Fruit fly (Drosophila melanogaster) whole organism, embryonic: Measurements from ENCODE around the gene Cep97.

Source experiments
- Abd-B ChIP-seq: fragments of 200-800 bp; sonication (Bioruptor generic); optimal IDR thresholded peaks from 2 replicates; lab custom pipeline; 2018; ENCODE audit warnings: missing biosample characterization, mild to moderate bottlenecking, missing genetic modification characterization, moderate library complexity
- CG10959 ChIP-seq: fragments of 200-800 bp; sonication (Bioruptor generic); IDR thresholded peaks from 2 replicates; pipeline ENCODE4 v1.3.6; 2022; ENCODE audit warnings: missing biosample characterization, missing genetic modification characterization
- CG11560 ChIP-seq: fragments of 200-800 bp; sonication (Bioruptor generic); IDR thresholded peaks from 3 replicates; pipeline ENCODE4 v1.3.6; 2022; ENCODE audit warnings: missing biosample characterization, missing genetic modification characterization
- CG12219 ChIP-seq: fragments of 200-800 bp; sonication (Bioruptor generic); optimal IDR thresholded peaks from 3 replicates; lab custom pipeline; 2018; ENCODE audit warnings: missing biosample characterization, mild to moderate bottlenecking, missing genetic modification characterization
- CG1233 ChIP-seq: fragments of 200-800 bp; sonication (Bioruptor generic); optimal IDR thresholded peaks from 4 replicates; lab custom pipeline; 2018; ENCODE audit warnings: missing biosample characterization, mild to moderate bottlenecking, missing genetic modification characterization
- CG14441 ChIP-seq: fragments of 200-800 bp; sonication (Bioruptor generic); IDR thresholded peaks from 2 replicates; pipeline ENCODE4 v1.3.6; 2022; ENCODE audit warnings: missing biosample characterization, missing genetic modification characterization
- CG15514 ChIP-seq: fragments of 200-800 bp; sonication (Bioruptor generic); optimal IDR thresholded peaks from 3 replicates; lab custom pipeline; 2017; ENCODE audit warnings: missing biosample characterization, missing genetic modification characterization, mild to moderate bottlenecking, moderate library complexity, missing genetic modification reagents
- CG18011 ChIP-seq: fragments of 200-800 bp; sonication (Bioruptor generic); optimal IDR thresholded peaks from 2 replicates; lab custom pipeline; 2017; ENCODE audit warnings: missing biosample characterization, missing genetic modification characterization, mild to moderate bottlenecking, moderate library complexity, missing genotype
- CG18262 ChIP-seq: fragments of 200-800 bp; optimal IDR thresholded peaks from 3 replicates; lab custom pipeline; 2019; ENCODE audit warnings: missing biosample characterization, mild to moderate bottlenecking, missing genetic modification characterization, moderate library complexity
- CG18599 ChIP-seq: fragments of 200-800 bp; sonication (Bioruptor generic); optimal IDR thresholded peaks from 3 replicates; lab custom pipeline; 2017; ENCODE audit warnings: missing biosample characterization, missing genetic modification characterization, mild to moderate bottlenecking, moderate library complexity, missing genetic modification reagents
- CG18619 ChIP-seq: fragments of 200-800 bp; sonication (Bioruptor generic); optimal IDR thresholded peaks from 3 replicates; lab custom pipeline; 2017; ENCODE audit warnings: missing biosample characterization, mild to moderate bottlenecking, missing genetic modification characterization
- CG2889 ChIP-seq: fragments of 200-800 bp; sonication (Bioruptor generic); IDR thresholded peaks from 3 replicates; pipeline ENCODE4 v1.3.6; 2022; ENCODE audit warnings: missing biosample characterization, missing genetic modification characterization
- CG4328 ChIP-seq: fragments of 200-800 bp; sonication (Bioruptor generic); optimal IDR thresholded peaks from 3 replicates; lab custom pipeline; 2017; ENCODE audit warnings: missing biosample characterization, missing genetic modification reagents, missing genetic modification characterization
- CG4424 ChIP-seq: fragments of 200-800 bp; sonication (Bioruptor generic); optimal IDR thresholded peaks from 3 replicates; lab custom pipeline; 2016; ENCODE audit warnings: missing biosample characterization, missing genetic modification characterization
- CG4854 ChIP-seq: fragments of 200-800 bp; sonication (Bioruptor generic); optimal IDR thresholded peaks from 2 replicates; lab custom pipeline; 2016; ENCODE audit warnings: missing biosample characterization, missing genetic modification characterization, inconsistent platforms
- CG5180 ChIP-seq: fragments of 200-800 bp; sonication (Bioruptor generic); optimal IDR thresholded peaks from 3 replicates; lab custom pipeline; 2017; ENCODE audit warnings: missing biosample characterization, missing genetic modification characterization, mild to moderate bottlenecking, moderate library complexity, missing genetic modification reagents
- CG5953 ChIP-seq: fragments of 200-800 bp; sonication (Bioruptor generic); IDR thresholded peaks from 2 replicates; pipeline ENCODE4 v1.3.6; 2022; ENCODE audit warnings: missing biosample characterization, missing genetic modification characterization
- CG7987 ChIP-seq: fragments of 200-800 bp; sonication (Bioruptor generic); optimal IDR thresholded peaks from 2 replicates; lab custom pipeline; 2018; ENCODE audit warnings: missing biosample characterization, mild to moderate bottlenecking, missing genetic modification characterization, moderate library complexity
- D ChIP-seq, 2 experiments: fragments of 200-800 bp in 1 of 2; fragments of >200 bp in 1 of 2; sonication (Bioruptor generic) in 1 of 2; optimal IDR thresholded peaks; 2 replicates in 1 of 2; 3 replicates in 1 of 2; lab custom pipeline; 2017; ENCODE audit warnings: mild to moderate bottlenecking in 1 of 2, missing biosample characterization in 1 of 2, missing genetic modification characterization in 1 of 2, missing genetic modification reagents in 1 of 2
- D19A ChIP-seq: fragments of 200-800 bp; optimal IDR thresholded peaks from 3 replicates; lab custom pipeline; 2019; ENCODE audit warnings: missing biosample characterization, mild to moderate bottlenecking, missing genetic modification characterization, moderate library complexity
- D19B ChIP-seq: fragments of 200-800 bp; sonication (Bioruptor generic); optimal IDR thresholded peaks from 2 replicates; lab custom pipeline; 2017; ENCODE audit warnings: missing biosample characterization, mild to moderate bottlenecking, missing genetic modification characterization
- Jarid2 ChIP-seq: fragments of 200-800 bp; sonication (Bioruptor generic); optimal IDR thresholded peaks from 3 replicates; lab custom pipeline; 2017; ENCODE audit warnings: mild to moderate bottlenecking, missing biosample characterization, missing genetic modification reagents, missing genetic modification characterization
- TFAM ChIP-seq: fragments of 200-800 bp; sonication (Bioruptor generic); optimal IDR thresholded peaks from 2 replicates; lab custom pipeline; 2017; ENCODE audit warnings: missing biosample characterization, missing genetic modification characterization, inconsistent platforms
- Usf ChIP-seq: fragments of 200-800 bp; sonication (Bioruptor generic); optimal IDR thresholded peaks from 2 replicates; lab custom pipeline; 2017; ENCODE audit warnings: missing genotype, missing biosample characterization, missing genetic modification characterization
- ab ChIP-seq: fragments of 200-800 bp; sonication (Bioruptor generic); optimal IDR thresholded peaks from 2 replicates; lab custom pipeline; 2016; ENCODE audit warnings: missing biosample characterization, missing genetic modification characterization
- al ChIP-seq: fragments of 200-800 bp; sonication (Bioruptor generic); IDR thresholded peaks from 2 replicates; pipeline ENCODE4 v1.3.6; 2022; ENCODE audit warnings: missing biosample characterization, missing genetic modification characterization
- ase ChIP-seq: fragments of 200-800 bp; sonication (Bioruptor generic); IDR thresholded peaks from 3 replicates; pipeline ENCODE4 v1.3.6; 2022; ENCODE audit warnings: missing biosample characterization, missing genetic modification characterization
- cato ChIP-seq: fragments of 200-800 bp; sonication (Bioruptor generic); optimal IDR thresholded peaks from 2 replicates; lab custom pipeline; 2016; ENCODE audit warnings: missing biosample characterization, missing genetic modification characterization, borderline replicate concordance
- caup ChIP-seq: fragments of 200-800 bp; sonication (Bioruptor generic); optimal IDR thresholded peaks from 3 replicates; lab custom pipeline; 2017; ENCODE audit warnings: missing biosample characterization, mild to moderate bottlenecking, missing genetic modification characterization, moderate library complexity; ENCODE audit not compliant: severe bottlenecking
- chinmo ChIP-seq: fragments of 200-800 bp; sonication (Bioruptor generic); IDR thresholded peaks from 4 replicates; pipeline ENCODE4 v1.3.6; 2022; ENCODE audit warnings: missing biosample characterization, missing genetic modification characterization; ENCODE audit not compliant: partially characterized antibody
- crc ChIP-seq: fragments of 200-800 bp; sonication (Bioruptor generic); optimal IDR thresholded peaks from 2 replicates; lab custom pipeline; 2016; ENCODE audit warnings: missing biosample characterization, missing genetic modification characterization
- dmrt11E ChIP-seq: fragments of 200-800 bp; sonication (Bioruptor generic); optimal IDR thresholded peaks from 3 replicates; lab custom pipeline; 2018; ENCODE audit warnings: missing biosample characterization, mild to moderate bottlenecking, missing genetic modification characterization, moderate library complexity
- dmrt99B ChIP-seq: fragments of 200-800 bp; sonication (Bioruptor generic); optimal IDR thresholded peaks from 2 replicates; lab custom pipeline; 2018; ENCODE audit warnings: missing biosample characterization, mild to moderate bottlenecking, missing genetic modification characterization, moderate library complexity
- dysf ChIP-seq: fragments of 200-800 bp; sonication (Bioruptor generic); IDR thresholded peaks from 3 replicates; pipeline ENCODE4 v1.3.6; 2022; ENCODE audit warnings: missing biosample characterization, missing genetic modification characterization
- en ChIP-seq: fragments of 200-800 bp; sonication (Bioruptor generic); optimal IDR thresholded peaks from 2 replicates; lab custom pipeline; 2016; ENCODE audit warnings: missing biosample characterization, missing genetic modification characterization
- fd102C ChIP-seq: fragments of 200-800 bp; sonication (Bioruptor generic); optimal IDR thresholded peaks from 2 replicates; lab custom pipeline; 2018; ENCODE audit warnings: missing biosample characterization, mild to moderate bottlenecking, missing genetic modification characterization, moderate library complexity
- gce ChIP-seq: fragments of 200-800 bp; sonication (Bioruptor generic); IDR thresholded peaks from 3 replicates; pipeline ENCODE4 v1.3.6; 2022; ENCODE audit warnings: missing biosample characterization, missing genetic modification characterization
- gcm ChIP-seq: fragments of 200-800 bp; sonication (Bioruptor generic); optimal IDR thresholded peaks from 2 replicates; lab custom pipeline; 2019; ENCODE audit warnings: missing biosample characterization, mild to moderate bottlenecking, missing genetic modification characterization, moderate library complexity
- gro ChIP-seq: fragments of 200-800 bp; sonication (Bioruptor generic); optimal IDR thresholded peaks from 2 replicates; lab custom pipeline; 2016; ENCODE audit warnings: missing biosample characterization, missing genetic modification characterization
- inv ChIP-seq: fragments of 200-800 bp; sonication (Bioruptor generic); IDR thresholded peaks from 2 replicates; pipeline ENCODE4 v1.3.6; 2022; ENCODE audit warnings: missing biosample characterization, missing genetic modification characterization; ENCODE audit not compliant: partially characterized antibody
- maf-S ChIP-seq: fragments of 200-800 bp; sonication (Bioruptor generic); optimal IDR thresholded peaks from 2 replicates; lab custom pipeline; 2016; ENCODE audit warnings: missing biosample characterization, missing genetic modification characterization
- org-1 ChIP-seq: fragments of 200-800 bp; sonication (Bioruptor generic); optimal IDR thresholded peaks from 2 replicates; lab custom pipeline; 2017; ENCODE audit warnings: missing biosample characterization, missing genetic modification characterization
- ranshi ChIP-seq: fragments of 200-800 bp; sonication (Bioruptor generic); IDR thresholded peaks from 2 replicates; pipeline ENCODE4 v1.3.6; 2022; ENCODE audit warnings: missing biosample characterization, missing genetic modification characterization
- ro ChIP-seq: fragments of 200-800 bp; sonication (Bioruptor generic); IDR thresholded peaks from 2 replicates; pipeline ENCODE4 v1.3.6; 2022; ENCODE audit warnings: missing biosample characterization, missing genetic modification characterization
- sim ChIP-seq: fragments of 200-800 bp; sonication (Bioruptor generic); IDR thresholded peaks from 2 replicates; pipeline ENCODE4 v1.3.6; 2022; ENCODE audit warnings: missing biosample characterization, missing genetic modification characterization
- slou ChIP-seq: fragments of 200-800 bp; sonication (Bioruptor generic); optimal IDR thresholded peaks from 3 replicates; lab custom pipeline; 2016; ENCODE audit warnings: missing biosample characterization, missing genetic modification characterization
- tll ChIP-seq, 2 experiments: fragments of 200-800 bp in 1 of 2; fragments of >200 bp in 1 of 2; sonication (Bioruptor generic) in 1 of 2; optimal IDR thresholded peaks; 2 replicates each; lab custom pipeline; 2017 to 2019; ENCODE audit warnings: missing biosample characterization in 2 of 2, missing genetic modification characterization in 2 of 2, mild to moderate bottlenecking in 1 of 2, moderate library complexity in 1 of 2
- unpg ChIP-seq: fragments of 200-800 bp; sonication (Bioruptor generic); optimal IDR thresholded peaks from 3 replicates; lab custom pipeline; 2018; ENCODE audit warnings: missing biosample characterization, mild to moderate bottlenecking, missing genetic modification characterization, moderate library complexity
- zf30C ChIP-seq: fragments of 200-800 bp; sonication (Bioruptor generic); optimal IDR thresholded peaks from 3 replicates; lab custom pipeline; 2018; ENCODE audit warnings: missing biosample characterization, mild to moderate bottlenecking, missing genetic modification characterization

The Cep97 gene

dm6 chr2L:3896834-3897143 lies 29.3 kb downstream of the Cep97 start (continued):
- TF ChIP-seq gce (GFP tag; lab: Robert Waterston, UW) (peak; percentile 51; the same call in 1 of the 3 replicates), TFAM (GFP tag; lab: Kevin White, UChicago) (no peak), CG2889 (GFP tag; lab: Robert Waterston, UW) (no peak; the same call in none of the 3 replicates), zf30C (GFP tag; lab: Kevin White, UChicago) (no peak), gro (GFP tag; lab: Kevin White, UChicago) (no peak), CG4328 (GFP tag; lab: Kevin White, UChicago) (no peak), CG12219 (GFP tag; lab: Kevin White, UChicago) (peak; percentile 17), D (optimal IDR thresholded peaks at IDR 0.05; lab: Kevin White, UChicago) (no peak), D (GFP tag; optimal IDR thresholded peaks at IDR 0.05; lab: Kevin White, UChicago) (no peak), org-1 (GFP tag; lab: Kevin White, UChicago) (peak; percentile 55), CG15514 (GFP tag; lab: Kevin White, UChicago) (peak; percentile 43), CG18011 (peak; percentile 37), fd102C (GFP tag; lab: Kevin White, UChicago) (no peak), ranshi (GFP tag; lab: Robert Waterston, UW) (peak; percentile 83), maf-S (GFP tag; lab: Kevin White, UChicago) (no peak), sim (GFP tag; lab: Robert Waterston, UW) (0 out of 2 replicates have a peak, but pooled peaks have one; percentile 20), dmrt11E (tag; lab: Kevin White, UChicago) (no peak), ro (GFP tag; lab: Robert Waterston, UW) (no peak), CG18262 (tag; lab: Kevin White, UChicago) (no peak), inv (GFP tag; lab: Robert Waterston, UW) (no peak), unpg (peak; percentile 79), CG11560 (tag; lab: Robert Waterston, UW) (peak; percentile 60; the same call in 2 of the 3 replicates), caup (GFP tag; lab: Kevin White, UChicago) (peak; percentile 32), ab (GFP tag; lab: Kevin White, UChicago) (no peak), tll (GFP tag; optimal IDR thresholded peaks at IDR 0.05; lab: Kevin White, UChicago) (no peak), CG10959 (GFP tag; lab: Robert Waterston, UW) (peak; percentile 60; the same call in 1 of the 2 replicates), Usf (GFP tag; lab: Kevin White, UChicago) (peak; percentile 32), slou (GFP tag; lab: Kevin White, UChicago) (peak; percentile 62), CG5953 (GFP tag; lab: Robert Waterston, UW) (0 out of 2 replicates have a peak, but pooled peaks have one; percentile 45), dmrt99B (tag; lab: Kevin White, UChicago) (peak; percentile 73), chinmo (GFP tag; lab: Robert Waterston, UW) (no peak), CG1233 (GFP tag; lab: Kevin White, UChicago) (peak; percentile 39), al (GFP tag; lab: Robert Waterston, UW) (peak; percentile 74), D19B (GFP tag; lab: Kevin White, UChicago) (no peak), CG14441 (GFP tag; lab: Robert Waterston, UW) (peak; percentile 75), gcm (GFP tag; lab: Kevin White, UChicago) (no peak), Jarid2 (GFP tag; lab: Kevin White, UChicago) (no peak), dysf (GFP tag; lab: Robert Waterston, UW) (no peak; the same call in 1 of the 3 replicates), cato (peak; percentile 11), CG5180 (GFP tag; lab: Kevin White, UChicago) (peak; percentile 6), crc (no peak), CG18619 (GFP tag; lab: Kevin White, UChicago) (peak; percentile 35), D19A (tag; lab: Kevin White, UChicago) (no peak), CG18599 (GFP tag; lab: Kevin White, UChicago) (peak; percentile 82), Abd-B (GFP tag; lab: Kevin White, UChicago) (peak; percentile 53), CG7987 (GFP tag; lab: Kevin White, UChicago) (no peak), en (no peak), CG4854 (peak; percentile 15), ase (GFP tag; lab: Robert Waterston, UW) (no peak; the same call in 2 of the 3 replicates), CG4424 (GFP tag; lab: Kevin White, UChicago) (peak; percentile 65)
